Fruit fly (Drosophila melanogaster): ENCODE measurements around the gene CG9676.

- TF ChIP-seq Pif1A (GFP tag; optimal IDR thresholded peaks at IDR 0.05): no peak
- TF ChIP-seq CG32121 (GFP tag; IDR thresholded peaks at IDR 0.05): no peak
- TF ChIP-seq CG8301 (tag; optimal IDR thresholded peaks at IDR 0.05): no peak
- no peak for TF ChIP-seq Pif1B (GFP tag; optimal IDR thresholded peaks at IDR 0.05)
- TF ChIP-seq rn (GFP tag; IDR thresholded peaks at IDR 0.05): no peak
- TF ChIP-seq EcR (GFP tag; optimal IDR thresholded peaks at IDR 0.05): no peak
These were observed 30.8 kb upstream of the CG9676 start, which contains the start of gene TwdlX for dm6 chrX:16730791-16731190.

Data from whole organism, pupa.